Worm (Caenorhabditis elegans) whole organism, L4 larva: ENCODE measurements around the gene taf-11.1.

Experiments used
- F10B5.3 ChIP-seq: sonication (generic microtip); optimal IDR thresholded peaks from 2 replicates; lab custom pipeline; 2016; ENCODE audit warnings: mild to moderate bottlenecking, missing genetic modification characterization, missing compliant biosample characterization
- R02D3.7 ChIP-seq: fragments of 150-350 bp; sonication (generic microtip); optimal IDR thresholded peaks from 3 replicates; lab custom pipeline; 2014; ENCODE audit warnings: missing biosample characterization, missing genetic modification characterization
- Y105C5A.15 ChIP-seq: fragments of 200-800 bp; sonication (Bioruptor generic); IDR thresholded peaks from 2 replicates; pipeline ENCODE4 v1.3.6; 2022; ENCODE audit warnings: missing genetic modification characterization, missing compliant biosample characterization
- Y48G9A.11 ChIP-seq: fragments of 200-800 bp; sonication (Bioruptor generic); IDR thresholded peaks from 2 replicates; pipeline ENCODE4 v1.3.6; 2022; ENCODE audit warnings: missing genetic modification reagents, missing genetic modification characterization, missing compliant biosample characterization
- aha-1 ChIP-seq: fragments of 150-350 bp; peaks from one replicate; lab custom pipeline; 2014; ENCODE audit warnings: missing biosample characterization, missing genetic modification characterization
- ceh-20 ChIP-seq: fragments of 200-800 bp; sonication (Bioruptor generic); IDR thresholded peaks from 2 replicates; pipeline ENCODE4 v1.3.6; 2022; ENCODE audit warnings: missing genetic modification reagents, missing genetic modification characterization, missing compliant biosample characterization
- ceh-28 ChIP-seq: fragments of 150-350 bp; optimal IDR thresholded peaks from 2 replicates; lab custom pipeline; 2014; ENCODE audit warnings: missing biosample characterization, missing genetic modification reagents, missing genetic modification characterization
- ces-1 ChIP-seq: fragments of 150-350 bp; sonication (generic microtip); optimal IDR thresholded peaks from 4 replicates; lab custom pipeline; 2014; ENCODE audit warnings: missing biosample characterization, missing genetic modification reagents, missing genetic modification characterization
- cey-2 ChIP-seq: sonication (generic microtip); optimal IDR thresholded peaks from 3 replicates; lab custom pipeline; 2017; ENCODE audit warnings: missing genetic modification characterization, mild to moderate bottlenecking, missing compliant biosample characterization, antibody characterized with exemption, borderline replicate concordance; ENCODE audit not compliant: insufficient read depth
- ctbp-1 ChIP-seq: fragments of 200-800 bp; sonication (Bioruptor generic); IDR thresholded peaks from 2 replicates; pipeline ENCODE4 v1.3.6; 2022; ENCODE audit warnings: missing genetic modification reagents, missing genetic modification characterization, missing compliant biosample characterization
- daf-16 ChIP-seq, 3 experiments: sonication (generic microtip); optimal IDR thresholded peaks; 2 replicates each; lab custom pipeline; 2016 to 2017; ENCODE audit warnings: missing genetic modification characterization in 3 of 3, missing genetic modification reagents in 3 of 3, mild to moderate bottlenecking in 2 of 3, missing compliant biosample characterization in 2 of 3, missing biosample characterization in 1 of 3, moderate library complexity in 1 of 3
- dmd-6 ChIP-seq: fragments of 200-800 bp; sonication (Bioruptor generic); IDR thresholded peaks from 2 replicates; pipeline ENCODE4 v1.3.6; 2022; ENCODE audit warnings: missing genetic modification reagents, missing genetic modification characterization, missing compliant biosample characterization
- dmd-8 ChIP-seq: fragments of 200-800 bp; sonication (Bioruptor generic); IDR thresholded peaks from 2 replicates; pipeline ENCODE4 v1.3.6; 2022; ENCODE audit warnings: missing genetic modification characterization, missing compliant biosample characterization
- fkh-10 ChIP-seq: fragments of 150-350 bp; optimal IDR thresholded peaks from 2 replicates; lab custom pipeline; 2014; ENCODE audit warnings: missing biosample characterization, missing genetic modification reagents, missing genetic modification characterization
- fos-1 ChIP-seq: fragments of 150-350 bp; optimal IDR thresholded peaks from 2 replicates; lab custom pipeline; 2014; ENCODE audit warnings: missing biosample characterization, missing genetic modification characterization
- hlh-11 ChIP-seq: fragments of 200-800 bp; sonication (Bioruptor generic); optimal IDR thresholded peaks from 2 replicates; lab custom pipeline; 2018; ENCODE audit warnings: mild to moderate bottlenecking, missing genetic modification characterization, missing compliant biosample characterization
- hlh-30 ChIP-seq: sonication (generic microtip); optimal IDR thresholded peaks from 2 replicates; lab custom pipeline; 2017; ENCODE audit warnings: antibody characterized with exemption, mild to moderate bottlenecking, missing genetic modification characterization, missing compliant biosample characterization; ENCODE audit not compliant: insufficient read depth
- lin-15B ChIP-seq: fragments of 150-350 bp; sonication (generic microtip); optimal IDR thresholded peaks from 3 replicates; lab custom pipeline; 2014; ENCODE audit warnings: missing biosample characterization, missing genetic modification characterization
- lin-39 ChIP-seq: fragments of 150-350 bp; optimal IDR thresholded peaks from 2 replicates; lab custom pipeline; 2014; ENCODE audit warnings: missing biosample characterization, missing genetic modification reagents, missing genetic modification characterization
- lir-3 ChIP-seq: sonication (generic microtip); optimal IDR thresholded peaks from 2 replicates; lab custom pipeline; 2016; ENCODE audit warnings: mild to moderate bottlenecking, missing genetic modification characterization, missing compliant biosample characterization
- lsy-2 ChIP-seq, 2 experiments: fragments of 150-350 bp in 1 of 2; sonication (generic microtip) in 1 of 2; optimal IDR thresholded peaks; 2 replicates each; lab custom pipeline; 2014 to 2017; ENCODE audit warnings: missing biosample characterization in 2 of 2, missing genetic modification characterization in 2 of 2
- madf-5 ChIP-seq, 2 experiments: fragments of 200-800 bp; sonication (Bioruptor generic); IDR thresholded peaks; 2 replicates each; pipeline ENCODE4 v1.3.6; 2022; ENCODE audit warnings: missing compliant biosample characterization in 2 of 2, missing genetic modification characterization in 2 of 2
- madf-9 ChIP-seq: fragments of 200-800 bp; sonication (Bioruptor generic); conservative IDR thresholded peaks from 2 replicates; pipeline ENCODE4 v1.3.6; 2022; ENCODE audit warnings: missing genetic modification reagents, missing genetic modification characterization, missing compliant biosample characterization
- mep-1 ChIP-seq: fragments of 150-350 bp; sonication (generic microtip); optimal IDR thresholded peaks from 3 replicates; lab custom pipeline; 2014; ENCODE audit warnings: missing biosample characterization, missing genetic modification characterization
- mes-2 ChIP-seq: sonication (generic microtip); optimal IDR thresholded peaks from 2 replicates; lab custom pipeline; 2016; ENCODE audit warnings: missing genotype, mild to moderate bottlenecking, missing genetic modification characterization, missing compliant biosample characterization; ENCODE audit not compliant: poor library complexity, severe bottlenecking
- nhr-111 ChIP-seq: fragments of 200-800 bp; sonication (Bioruptor generic); optimal IDR thresholded peaks from 2 replicates; lab custom pipeline; 2018; ENCODE audit warnings: mild to moderate bottlenecking, missing genetic modification characterization, missing compliant biosample characterization
- nhr-28 ChIP-seq: fragments of 150-350 bp; optimal IDR thresholded peaks from 2 replicates; lab custom pipeline; 2014; ENCODE audit warnings: missing biosample characterization, missing genetic modification characterization
- nhr-41 ChIP-seq: fragments of 200-800 bp; sonication (Bioruptor generic); IDR thresholded peaks from 2 replicates; pipeline ENCODE4 v1.3.6; 2022; ENCODE audit warnings: missing genetic modification reagents, missing genetic modification characterization, missing compliant biosample characterization
- nhr-48 ChIP-seq: sonication (generic microtip); optimal IDR thresholded peaks from 2 replicates; lab custom pipeline; 2016; ENCODE audit warnings: mild to moderate bottlenecking, missing genetic modification characterization, missing compliant biosample characterization
- pha-4 ChIP-seq, 2 experiments: fragments of 150-350 bp in 1 of 2; fragments of 200-800 bp in 1 of 2; sonication (Bioruptor generic) in 1 of 2; IDR thresholded peaks in 1 of 2; optimal IDR thresholded peaks in 1 of 2; 2 replicates each; pipeline versions ENCODE4 v1.3.6 to Lab custom; 2014 to 2022; ENCODE audit warnings: missing genetic modification characterization in 2 of 2, missing genetic modification reagents in 2 of 2, missing biosample characterization in 1 of 2, missing compliant biosample characterization in 1 of 2
- skn-1 ChIP-seq: fragments of 150-350 bp; optimal IDR thresholded peaks from 2 replicates; lab custom pipeline; 2014; ENCODE audit warnings: missing biosample characterization, missing genetic modification characterization
- snpc-4 ChIP-seq: fragments of 150-350 bp; optimal IDR thresholded peaks from 2 replicates; lab custom pipeline; 2014; ENCODE audit warnings: missing biosample characterization, missing genetic modification characterization
- tra-1 ChIP-seq: fragments of 200-800 bp; sonication (Bioruptor generic); IDR thresholded peaks from 2 replicates; pipeline ENCODE4 v1.3.6; 2022; ENCODE audit warnings: missing genetic modification reagents, missing genetic modification characterization, missing compliant biosample characterization
- unc-62 ChIP-seq, 3 experiments: fragments of 150-350 bp in 1 of 3; sonication (generic microtip); optimal IDR thresholded peaks in 2 of 3; peaks in 1 of 3; 1 replicate in 1 of 3; 2 replicates in 2 of 3; lab custom pipeline; 2014 to 2017; ENCODE audit warnings: missing biosample characterization in 3 of 3, missing genetic modification characterization in 3 of 3, missing genetic modification reagents in 3 of 3, missing genotype in 1 of 3
- vab-7 ChIP-seq: fragments of 200-800 bp; sonication (Bioruptor generic); IDR thresholded peaks from 2 replicates; pipeline ENCODE4 v1.3.6; 2022; ENCODE audit warnings: missing genetic modification reagents, missing genetic modification characterization, missing compliant biosample characterization
- zfp-3 ChIP-seq: fragments of 200-800 bp; sonication (Bioruptor generic); conservative IDR thresholded peaks from 2 replicates; pipeline ENCODE4 v1.3.6; 2022; ENCODE audit warnings: missing genetic modification reagents, missing genetic modification characterization, missing compliant biosample characterization

taf-11.1 gene

ce11 chrX:4285669-4286174, 30.8 kb downstream of the taf-11.1 start, which contains the start of gene cka-2:
TSS of gene cka-2 (plus strand) at chrX:4286124.
- TF ChIP-seq vab-7 (GFP tag; lab: Robert Waterston, UW) (no peak), ces-1 (peak; percentile 67), fkh-10 (peak; percentile 83), Y48G9A.11 (GFP tag; lab: Robert Waterston, UW) (no peak), snpc-4 (tag; lab: Kevin White, UChicago) (no peak), hlh-30 (tag; lab: Kevin White, UChicago) (peak; percentile 14), ctbp-1 (0 out of 2 replicates have a peak, but pooled peaks have one; percentile 46), tra-1 (no peak), lsy-2 (tag; optimal IDR thresholded peaks at IDR 0.05; lab: Kevin White, UChicago) (peak in 1 of 2 experiments; percentile 19), ceh-28 (tag; lab: Kevin White, UChicago) (no peak), lin-15B (tag; lab: Kevin White, UChicago) (no peak), fos-1 (tag; lab: Kevin White, UChicago) (no peak)

ce11 chrX:4289805-4290204, 34.8 kb downstream of the taf-11.1 start:
- TF ChIP-seq aha-1 (tag; lab: Kevin White, UChicago) = peak; percentile 74
- TF ChIP-seq ctbp-1 = no peak
- TF ChIP-seq mes-2 (tag; lab: Kevin White, UChicago) = no peak
- peak in 1 of 2 experiments; percentile 57 for TF ChIP-seq unc-62 (GFP tag; optimal IDR thresholded peaks at IDR 0.05 in 1 of 2; lab: Kevin White, UChicago)
- TF ChIP-seq unc-62 (tag; optimal IDR thresholded peaks at IDR 0.05; lab: Kevin White, UChicago) = no peak

DNA sequence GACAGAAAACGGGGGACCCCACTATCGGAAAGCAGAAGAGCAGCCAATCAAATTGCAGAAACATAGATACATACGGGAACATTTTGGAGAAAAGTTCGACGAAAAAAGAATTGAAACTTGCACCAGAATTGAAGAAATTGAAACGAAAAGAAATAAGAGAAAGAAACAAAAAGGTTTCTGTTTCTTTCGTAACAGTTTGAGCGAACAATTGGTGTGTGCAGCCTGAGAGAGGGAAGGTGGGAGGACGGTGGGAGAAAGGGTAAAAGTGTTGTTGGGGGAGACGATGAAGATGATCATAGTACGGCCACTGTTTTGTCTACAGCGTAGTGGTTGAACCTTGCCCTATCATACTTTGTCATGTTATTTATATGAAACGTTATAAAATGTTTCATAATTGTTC, 40.0 kb downstream of the taf-11.1 start:
- TF ChIP-seq mep-1 (tag; lab: Kevin White, UChicago) = peak; percentile 32
- no peak for TF ChIP-seq pha-4 (GFP tag; IDR thresholded peaks at IDR 0.05; lab: Robert Waterston, UW)
- no peak for TF ChIP-seq pha-4 (tag; optimal IDR thresholded peaks at IDR 0.05; lab: Kevin White, UChicago)
- no peak for TF ChIP-seq hlh-30 (tag; lab: Kevin White, UChicago)
- no peak for TF ChIP-seq daf-16 (GFP tag; optimal IDR thresholded peaks at IDR 0.05; lab: Kevin White, UChicago)
- TF ChIP-seq daf-16 (tag; optimal IDR thresholded peaks at IDR 0.05; lab: Kevin White, UChicago) = peak; percentile 48
- peak; percentile 41 for TF ChIP-seq hlh-11 (tag; lab: Kevin White, UChicago)
- peak; percentile 9; the same call in 1 of the 2 replicates for TF ChIP-seq dmd-6 (GFP tag; lab: Robert Waterston, UW)
- peak; percentile 28 for TF ChIP-seq nhr-28 (tag; lab: Kevin White, UChicago)
- TF ChIP-seq fkh-10 = peak; percentile 27
- TF ChIP-seq mes-2 (tag; lab: Kevin White, UChicago) = no peak
- TF ChIP-seq, all 104 proteins: peak for 6

DNA sequence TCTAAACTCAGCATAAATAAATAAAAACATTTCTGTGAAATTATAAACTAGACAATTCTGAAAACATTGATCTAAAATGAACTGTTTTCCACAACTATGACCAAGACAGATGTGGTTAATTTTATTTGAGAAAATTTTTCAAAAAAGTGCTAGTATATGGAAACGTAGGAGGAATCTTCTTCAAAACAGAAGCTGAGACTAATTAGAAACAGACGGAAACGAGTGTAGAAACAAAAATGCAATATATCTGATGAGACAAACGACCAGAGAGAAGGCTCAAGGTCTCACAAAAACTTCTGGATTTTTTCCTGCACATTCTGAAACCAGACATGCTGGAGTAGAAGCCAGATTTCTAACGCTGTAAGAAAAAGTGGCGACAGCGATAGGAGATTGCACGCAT, 40.9 kb downstream of the taf-11.1 start:
- TF ChIP-seq madf-5 (GFP tag; IDR thresholded peaks at IDR 0.05; lab: Robert Waterston, UW) = no peak
- TF ChIP-seq lir-3 (tag; lab: Kevin White, UChicago) = no peak
- no peak for TF ChIP-seq ces-1
- no peak for TF ChIP-seq dmd-8
- no peak for TF ChIP-seq R02D3.7 (tag; lab: Kevin White, UChicago)
- TF ChIP-seq zfp-3 (GFP tag; lab: Robert Waterston, UW) = no peak
- TF ChIP-seq Y48G9A.11 (GFP tag; lab: Robert Waterston, UW) = no peak
- TF ChIP-seq F10B5.3 = no peak
- no peak for TF ChIP-seq ceh-20 (GFP tag; lab: Robert Waterston, UW)
- no peak for TF ChIP-seq nhr-48 (tag; lab: Kevin White, UChicago)
- no peak for TF ChIP-seq skn-1 (tag; lab: Kevin White, UChicago)
- TF ChIP-seq nhr-111 (GFP tag; lab: Kevin White, UChicago) = no peak
- TF ChIP-seq cey-2 = no peak
- TF ChIP-seq Y105C5A.15 (GFP tag; lab: Robert Waterston, UW) = no peak
- TF ChIP-seq madf-9 = no peak
- TF ChIP-seq nhr-41 (GFP tag; lab: Robert Waterston, UW) = no peak
- no peak for TF ChIP-seq lin-39
